Worm (Caenorhabditis elegans): ENCODE data around the gene Y119D3B.21.

Gene Y119D3B.21

DNA sequence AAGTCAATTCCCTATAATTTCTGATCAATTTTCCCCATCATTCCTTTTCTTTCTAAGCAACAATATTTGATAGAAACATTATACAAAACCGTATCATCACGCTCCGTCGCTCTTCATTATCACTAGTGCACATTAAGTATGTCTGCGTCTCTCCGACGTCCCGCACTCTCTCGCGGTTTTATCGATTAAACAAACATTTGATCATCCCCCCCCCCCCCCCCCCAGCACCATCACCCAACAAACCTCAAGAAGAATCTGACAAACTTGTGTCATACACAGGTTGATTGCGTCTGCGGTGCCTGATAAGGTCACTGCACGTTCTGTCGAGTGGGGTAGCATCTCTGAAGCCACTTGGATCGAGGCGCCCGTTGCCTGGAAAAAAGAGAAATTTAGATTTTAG lies 5.2 kb downstream of the Y119D3B.21 start:
- no peak for TF ChIP-seq ama-1 (optimal IDR thresholded peaks at IDR 0.05)
- no peak for TF ChIP-seq ama-1 (GFP tag; optimal IDR thresholded peaks at IDR 0.05)
- TF ChIP-seq nhr-80 (tag; optimal IDR thresholded peaks at IDR 0.05): peak; percentile 61
- peak; percentile 46; the same call in 1 of the 2 replicates for TF ChIP-seq egrh-3 (GFP tag; IDR thresholded peaks at IDR 0.05)
- peak; percentile 57 for TF ChIP-seq ets-4 (GFP tag; optimal IDR thresholded peaks at IDR 0.05)
- TF ChIP-seq atf-7 (tag; optimal IDR thresholded peaks at IDR 0.05): peak; percentile 15
- TF ChIP-seq dox-1 (GFP tag; IDR thresholded peaks at IDR 0.05): peak; percentile 40; the same call in 1 of the 2 replicates
- TF ChIP-seq cebp-1 (GFP tag; IDR thresholded peaks at IDR 0.05): no peak
- peak; percentile 19 for TF ChIP-seq cebp-1 (tag; optimal IDR thresholded peaks at IDR 0.05)
- TF ChIP-seq rec-8 (tag; optimal IDR thresholded peaks at IDR 0.05): no peak
- TF ChIP-seq mcd-1 (GFP tag; IDR thresholded peaks at IDR 0.05): no peak
- no peak for TF ChIP-seq attf-3 (GFP tag; conservative IDR thresholded peaks at IDR 0.05)
- no peak for TF ChIP-seq nfyb-1 (GFP tag; IDR thresholded peaks at IDR 0.05)
- no peak for TF ChIP-seq xnd-1 (tag; optimal IDR thresholded peaks at IDR 0.05)
- peak; percentile 21 for TF ChIP-seq tlf-1 (GFP tag; optimal IDR thresholded peaks at IDR 0.05)

DNA sequence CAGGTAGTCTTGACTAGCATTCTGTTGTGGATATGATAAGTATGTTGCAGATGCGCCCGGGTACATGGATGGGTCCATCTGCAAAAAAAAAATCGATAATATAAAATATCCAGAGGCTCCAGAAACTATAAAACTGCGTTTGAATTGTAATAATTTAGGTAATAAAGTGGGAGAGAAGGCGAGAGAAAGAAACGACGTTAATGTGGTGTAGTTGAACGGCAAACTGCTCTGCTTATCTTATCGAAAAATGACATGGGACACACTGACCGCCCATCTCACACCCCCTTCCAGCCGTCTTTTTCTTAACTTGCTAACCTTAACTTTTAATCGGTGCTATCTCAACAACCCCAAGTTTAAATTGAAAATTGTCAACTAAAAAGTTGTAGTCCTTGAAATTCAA lies 7.2 kb downstream of the Y119D3B.21 start:
- TF ChIP-seq mcd-1 (GFP tag; IDR thresholded peaks at IDR 0.05): no peak
- TF ChIP-seq nhr-80 (tag; optimal IDR thresholded peaks at IDR 0.05): peak; percentile 80

DNA sequence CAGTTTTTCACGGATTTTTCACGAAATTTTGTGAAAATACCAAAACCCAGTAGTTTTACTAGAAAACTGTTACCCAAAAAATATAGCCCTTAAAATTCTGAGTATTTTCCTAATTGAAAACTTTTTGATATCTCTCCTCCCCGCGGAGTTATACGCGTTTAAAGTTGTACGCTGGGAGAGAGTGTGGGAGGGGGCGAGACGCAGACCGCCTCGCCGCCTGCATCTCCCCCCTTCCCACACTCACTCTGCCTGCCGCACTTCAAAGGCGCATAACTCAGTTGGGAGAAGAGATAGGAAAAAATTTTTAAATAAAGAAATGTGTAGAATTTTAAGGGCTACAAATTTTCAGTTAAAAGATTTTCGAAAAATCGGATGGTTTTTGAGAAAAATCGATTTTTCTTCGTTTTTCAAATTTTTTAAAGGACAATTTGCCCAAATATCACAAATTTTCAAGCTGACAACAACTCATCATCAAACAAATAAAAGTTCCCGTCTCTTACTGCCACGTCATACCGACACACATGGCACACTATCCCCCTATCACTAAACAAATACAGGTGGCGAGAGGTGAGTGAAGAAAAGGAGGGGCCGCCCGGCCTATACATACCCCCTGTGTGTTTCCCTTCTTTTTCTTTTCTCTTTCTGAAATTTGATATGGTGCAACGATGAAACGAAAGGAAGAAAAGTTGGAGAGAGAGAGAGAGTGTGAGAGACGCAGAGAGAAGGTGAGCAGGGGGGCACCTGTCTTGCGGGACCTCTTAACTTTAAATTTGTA lies 8.7 kb downstream of the Y119D3B.21 start:
- peak; percentile 91 for TF ChIP-seq hmg-1.2 (GFP tag; IDR thresholded peaks at IDR 0.05)
- TF ChIP-seq nhr-80 (tag; optimal IDR thresholded peaks at IDR 0.05): peak; percentile 56
- TF ChIP-seq let-607 (tag; optimal IDR thresholded peaks at IDR 0.05): peak; percentile 56 to 70
- TF ChIP-seq cebp-1 (GFP tag; IDR thresholded peaks at IDR 0.05): no peak
- TF ChIP-seq cebp-1 (tag; optimal IDR thresholded peaks at IDR 0.05): peak; percentile 30
- TF ChIP-seq rcor-1 (GFP tag; IDR thresholded peaks at IDR 0.05): no peak

DNA sequence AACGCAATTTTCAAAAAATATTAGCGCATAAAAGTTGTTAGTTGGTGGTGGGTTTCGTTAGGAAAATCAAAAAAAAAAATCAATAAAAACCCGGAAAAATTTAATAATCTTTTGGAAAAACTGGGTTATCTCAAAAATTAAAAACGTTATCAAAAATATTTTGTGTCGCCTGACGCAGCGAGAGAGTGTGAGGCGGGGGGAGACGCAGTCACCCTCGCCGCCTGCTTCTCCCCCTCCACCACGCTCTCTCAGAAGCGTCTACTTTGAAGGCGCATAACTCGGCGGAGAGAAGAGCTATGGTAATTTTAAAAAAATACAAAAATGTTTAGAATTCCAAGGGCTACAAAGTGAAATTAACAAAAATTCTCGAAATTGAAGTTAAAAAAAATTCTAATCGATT lies 10.3 kb downstream of the Y119D3B.21 start:
- TF ChIP-seq attf-5 (GFP tag; optimal IDR thresholded peaks at IDR 0.05) (no peak), ceh-79 (tag; optimal IDR thresholded peaks at IDR 0.05) (no peak), hmg-1.2 (GFP tag; IDR thresholded peaks at IDR 0.05) (peak; percentile 76), lsl-1 (GFP tag; optimal IDR thresholded peaks at IDR 0.05) (no peak), F33H1.4 (GFP tag; IDR thresholded peaks at IDR 0.05) (no peak), zfh-2 (GFP tag; conservative IDR thresholded peaks at IDR 0.05) (peak; percentile 66)

DNA sequence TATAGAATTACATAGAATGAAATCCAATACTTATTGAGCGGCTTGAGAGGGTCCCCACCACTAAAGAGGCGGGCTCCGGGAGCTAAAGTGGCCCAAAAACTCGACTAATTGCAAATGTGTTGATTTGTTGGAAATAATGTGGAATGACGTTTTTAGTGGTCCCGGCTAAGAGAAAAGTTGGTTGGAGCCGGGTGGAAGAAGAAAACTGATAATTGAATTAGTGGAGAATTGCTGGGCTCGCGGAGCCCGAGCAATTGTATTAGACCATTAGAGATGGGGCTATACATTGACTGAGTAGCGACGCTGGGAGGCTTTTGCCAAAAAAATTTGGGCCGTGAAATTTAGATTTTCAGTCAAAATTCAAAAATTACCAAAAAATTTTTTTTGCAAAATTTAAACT lies 10.8 kb downstream of the Y119D3B.21 start:
- TF ChIP-seq F10E7.11 (tag; optimal IDR thresholded peaks at IDR 0.05) (no peak), Y53F4B.3 (GFP tag; IDR thresholded peaks at IDR 0.05) (no peak), bed-1 (GFP tag; IDR thresholded peaks at IDR 0.05) (no peak), dox-1 (GFP tag; IDR thresholded peaks at IDR 0.05) (no peak), ztf-3 (GFP tag; optimal IDR thresholded peaks at IDR 0.05) (no peak), nhr-120 (GFP tag; IDR thresholded peaks at IDR 0.05) (no peak), him-1 (tag; optimal IDR thresholded peaks at IDR 0.05) (no peak), nhr-80 (tag; optimal IDR thresholded peaks at IDR 0.05) (no peak)

DNA sequence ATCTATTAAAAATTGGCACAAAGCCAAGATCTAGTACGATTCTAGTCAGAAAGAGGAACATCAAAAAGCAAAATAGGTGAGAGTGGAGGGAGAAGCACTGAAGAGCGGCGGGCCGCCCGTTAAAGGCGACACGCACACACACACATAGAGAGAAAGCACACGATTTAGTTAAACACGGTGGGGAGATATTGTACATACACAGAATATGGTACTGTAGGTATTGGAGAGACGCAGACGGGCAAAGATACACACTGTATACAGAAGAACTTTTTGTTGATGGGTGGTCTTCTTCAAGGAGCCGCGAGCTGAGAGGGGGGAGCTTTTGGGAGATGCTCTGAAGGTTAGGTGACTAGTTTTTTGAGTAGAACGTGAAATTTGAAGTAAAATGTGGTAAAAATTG lies 11.5 kb downstream of the Y119D3B.21 start:
- peak; percentile 56; the same call in 1 of the 2 replicates for TF ChIP-seq hmg-1.2 (GFP tag; IDR thresholded peaks at IDR 0.05)
- TF ChIP-seq ama-1 (optimal IDR thresholded peaks at IDR 0.05): no peak
- TF ChIP-seq ama-1 (GFP tag; optimal IDR thresholded peaks at IDR 0.05): no peak
- TF ChIP-seq nhr-80 (tag; optimal IDR thresholded peaks at IDR 0.05): peak; percentile 62

Data from whole organism, young adult.